Fruit fly (Drosophila melanogaster): ENCODE results near the gene CG13073.

CG13073 gene

dm6 chr3L:16228659-16229205 is 11.6 kb upstream of the CG13073 start, which contains the start of gene Tmx3 (continued):
- TF ChIP-seq CG11723 (GFP tag; optimal IDR thresholded peaks at IDR 0.05) (no peak), mld (GFP tag; IDR thresholded peaks at IDR 0.05; ENCODE audit: partially characterized antibody) (no peak), CG2712 (tag; optimal IDR thresholded peaks at IDR 0.05) (peak; percentile 93), ranshi (GFP tag; IDR thresholded peaks at IDR 0.05) (peak; percentile 95), HLHmδ (GFP tag; optimal IDR thresholded peaks at IDR 0.05) (no peak), CG6689 (GFP tag; IDR thresholded peaks at IDR 0.05) (peak; percentile 90), Rx (GFP tag; IDR thresholded peaks at IDR 0.05) (peak; percentile 89), Trl (optimal IDR thresholded peaks at IDR 0.05) (no peak), Trl (GFP tag; optimal IDR thresholded peaks at IDR 0.05) (peak; percentile 52), CG8281 (tag; optimal IDR thresholded peaks at IDR 0.05) (peak; percentile 50), Fer3 (tag; optimal IDR thresholded peaks at IDR 0.05) (peak; percentile 83), CG9817 (tag; optimal IDR thresholded peaks at IDR 0.05) (peak; percentile 90), CG33557 (GFP tag; optimal IDR thresholded peaks at IDR 0.05) (peak; percentile 75), NFAT (GFP tag; IDR thresholded peaks at IDR 0.05) (peak; percentile 94), CG9797 (GFP tag; optimal IDR thresholded peaks at IDR 0.05) (peak; percentile 38), Meics (GFP tag; optimal IDR thresholded peaks at IDR 0.05) (peak; percentile 88), wdn (GFP tag; IDR thresholded peaks at IDR 0.05) (peak; percentile 88), NC2β (GFP tag; optimal IDR thresholded peaks at IDR 0.05) (peak; percentile 18), CG17912 (GFP tag; optimal IDR thresholded peaks at IDR 0.05) (no peak), CG5180 (GFP tag; optimal IDR thresholded peaks at IDR 0.05) (peak; percentile 9), E2f1 (GFP tag; IDR thresholded peaks at IDR 0.05) (peak; percentile 92), run (tag; optimal IDR thresholded peaks at IDR 0.05) (peak; percentile 30), Optix (GFP tag; IDR thresholded peaks at IDR 0.05) (peak; percentile 68; the same call in 2 of the 3 replicates), CG4730 (GFP tag; IDR thresholded peaks at IDR 0.05) (peak; percentile 88), CG4854 (GFP tag; optimal IDR thresholded peaks at IDR 0.05) (peak; percentile 50), al (GFP tag; IDR thresholded peaks at IDR 0.05) (peak; percentile 90), so (GFP tag; IDR thresholded peaks at IDR 0.05) (peak; percentile 77; the same call in 2 of the 3 replicates), CG4360 (GFP tag; IDR thresholded peaks at IDR 0.05) (peak; percentile 68), Sin3A (optimal IDR thresholded peaks at IDR 0.05) (no peak), vnd (GFP tag; IDR thresholded peaks at IDR 0.05; ENCODE audit: partially characterized antibody) (no peak), gsb-n (tag; optimal IDR thresholded peaks at IDR 0.05) (peak; percentile 85), stc (GFP tag; IDR thresholded peaks at IDR 0.05) (peak; percentile 92), prd (optimal IDR thresholded peaks at IDR 0.05) (no peak), prd (GFP tag; IDR thresholded peaks at IDR 0.05) (peak; percentile 96), croc (GFP tag; conservative IDR thresholded peaks at IDR 0.05) (peak; percentile 80), CG17186 (GFP tag; optimal IDR thresholded peaks at IDR 0.05) (peak; percentile 11), Hr51 (GFP tag; optimal IDR thresholded peaks at IDR 0.05) (peak; percentile 74 to 89), NfI (GFP tag; optimal IDR thresholded peaks at IDR 0.05) (peak; percentile 86), Max (GFP tag; optimal IDR thresholded peaks at IDR 0.05) (peak; percentile 91), CG15011 (GFP tag; optimal IDR thresholded peaks at IDR 0.05) (peak; percentile 54), Poxn (GFP tag; IDR thresholded peaks at IDR 0.05) (peak; percentile 79), CG3407 (GFP tag; optimal IDR thresholded peaks at IDR 0.05) (peak; percentile 71), crc (GFP tag; optimal IDR thresholded peaks at IDR 0.05) (no peak), Hmx (GFP tag; optimal IDR thresholded peaks at IDR 0.05) (no peak), Vsx1 (GFP tag; optimal IDR thresholded peaks at IDR 0.05) (no peak), fu2 (GFP tag; optimal IDR thresholded peaks at IDR 0.05) (peak; percentile 44), HLH4C (GFP tag; IDR thresholded peaks at IDR 0.05; ENCODE audit: partially characterized antibody) (no peak), bab2 (GFP tag; optimal IDR thresholded peaks at IDR 0.05) (peak; percentile 66), Fer2 (tag; optimal IDR thresholded peaks at IDR 0.05) (peak; percentile 80), tin (GFP tag; optimal IDR thresholded peaks at IDR 0.05) (peak; percentile 71), CG10654 (GFP tag; optimal IDR thresholded peaks at IDR 0.05) (peak; percentile 87)

All from whole organism, embryonic.